Fruit fly (Drosophila melanogaster) whole organism, wandering third instar larva: Measurements from ENCODE around the gene mRpS22.
A peak's percentile ranks its signal among the peaks of the same experiment; 100 is the strongest.

Experiments
- Abd-B ChIP-seq: fragments of >200 bp; optimal IDR thresholded peaks from 2 replicates; lab custom pipeline; 2017; ENCODE audit warnings: missing biosample characterization, missing genetic modification characterization
- CG32264 ChIP-seq: fragments of 200-800 bp; sonication (Bioruptor generic); optimal IDR thresholded peaks from 2 replicates; lab custom pipeline; 2016; ENCODE audit warnings: missing biosample characterization, missing genetic modification characterization
- CG9705 ChIP-seq: fragments of 200-800 bp; sonication (Bioruptor generic); optimal IDR thresholded peaks from 2 replicates; lab custom pipeline; 2018; ENCODE audit warnings: missing biosample characterization, mild to moderate bottlenecking, missing genetic modification characterization
- CrebA ChIP-seq: fragments of 200-800 bp; sonication (Bioruptor generic); optimal IDR thresholded peaks from 2 replicates; lab custom pipeline; 2016; ENCODE audit warnings: missing biosample characterization, mild to moderate bottlenecking, missing genetic modification characterization, borderline replicate concordance
- Dfd ChIP-seq: fragments of >200 bp; optimal IDR thresholded peaks from 2 replicates; lab custom pipeline; 2017; ENCODE audit warnings: missing biosample characterization, missing genetic modification characterization
- Dif ChIP-seq: fragments of 200-275, 200-300 bp; sonication (Bioruptor generic); optimal IDR thresholded peaks from 2 replicates; lab custom pipeline; 2018; ENCODE audit warnings: missing biosample characterization, missing genetic modification characterization; ENCODE audit not compliant: partially characterized antibody
- GATAd ChIP-seq: sonication (Bioruptor generic); optimal IDR thresholded peaks from 2 replicates; lab custom pipeline; 2016; ENCODE audit warnings: missing biosample characterization, missing genetic modification characterization
- HLH106 ChIP-seq: fragments of 200-800 bp; optimal IDR thresholded peaks from 3 replicates; lab custom pipeline; 2019; ENCODE audit warnings: missing biosample characterization, mild to moderate bottlenecking, missing genetic modification characterization, moderate library complexity
- Hnf4 ChIP-seq: fragments of 200-800 bp; sonication (Bioruptor generic); optimal IDR thresholded peaks from 2 replicates; lab custom pipeline; 2016; ENCODE audit warnings: missing biosample characterization, mild to moderate bottlenecking, missing genetic modification characterization
- Hr78 ChIP-seq: fragments of >200 bp; optimal IDR thresholded peaks from 2 replicates; lab custom pipeline; 2017; ENCODE audit warnings: missing biosample characterization, missing genetic modification characterization
- Hr83 ChIP-seq: fragments of 200-300 bp; sonication (Bioruptor generic); optimal IDR thresholded peaks from 2 replicates; lab custom pipeline; 2016; ENCODE audit warnings: missing biosample characterization, mild to moderate bottlenecking, missing genetic modification characterization, moderate library complexity; ENCODE audit not compliant: poor library complexity, severe bottlenecking
- Jra ChIP-seq: sonication (Bioruptor generic); optimal IDR thresholded peaks from 2 replicates; lab custom pipeline; 2016; ENCODE audit warnings: missing biosample characterization, missing genetic modification characterization
- Mio ChIP-seq: sonication (Bioruptor generic); optimal IDR thresholded peaks from 2 replicates; lab custom pipeline; 2016; ENCODE audit warnings: missing biosample characterization, missing genetic modification characterization
- Myc ChIP-seq: fragments of >200 bp; optimal IDR thresholded peaks from 2 replicates; lab custom pipeline; 2017
- N ChIP-seq: fragments of >200 bp; optimal IDR thresholded peaks from 2 replicates; lab custom pipeline; 2018; ENCODE audit warnings: missing biosample characterization, missing external identifiers, missing genetic modification characterization
- OdsH ChIP-seq: fragments of 200-800 bp; sonication (Bioruptor generic); optimal IDR thresholded peaks from 2 replicates; lab custom pipeline; 2016; ENCODE audit warnings: missing biosample characterization, mild to moderate bottlenecking, missing genetic modification characterization
- Rel ChIP-seq, 2 experiments: fragments of 200-800 bp; sonication (Bioruptor generic) in 1 of 2; optimal IDR thresholded peaks; 2 replicates in 1 of 2; 3 replicates in 1 of 2; lab custom pipeline; 2016 to 2019; ENCODE audit warnings: mild to moderate bottlenecking in 2 of 2, missing biosample characterization in 2 of 2, missing genetic modification characterization in 2 of 2, moderate library complexity in 1 of 2
- Sp1 ChIP-seq: fragments of 200-800 bp; sonication (Bioruptor generic); optimal IDR thresholded peaks from 3 replicates; lab custom pipeline; 2019; ENCODE audit warnings: missing biosample characterization, mild to moderate bottlenecking, missing genetic modification characterization, moderate library complexity
- Vsx2 ChIP-seq: fragments of 200-300, 225-300 bp; sonication (Bioruptor generic); optimal IDR thresholded peaks from 2 replicates; lab custom pipeline; 2018; ENCODE audit warnings: missing biosample characterization, missing genetic modification characterization; ENCODE audit not compliant: partially characterized antibody
- br ChIP-seq: fragments of 200-800 bp; sonication (Bioruptor generic); optimal IDR thresholded peaks from 2 replicates; lab custom pipeline; 2016; ENCODE audit warnings: missing biosample characterization, missing genetic modification characterization
- dmrt93B ChIP-seq: fragments of 200-800 bp; sonication (Bioruptor generic); optimal IDR thresholded peaks from 2 replicates; lab custom pipeline; 2018; ENCODE audit warnings: missing biosample characterization, mild to moderate bottlenecking, missing genetic modification characterization
- dsf ChIP-seq: sonication (Bioruptor generic); optimal IDR thresholded peaks from 2 replicates; lab custom pipeline; 2016; ENCODE audit warnings: missing biosample characterization, missing genetic modification characterization, borderline replicate concordance
- ey ChIP-seq: fragments of 200-800 bp; sonication (Bioruptor generic); optimal IDR thresholded peaks from 2 replicates; lab custom pipeline; 2016; ENCODE audit warnings: missing biosample characterization, missing genetic modification characterization
- foxo ChIP-seq, 2 experiments: fragments of 200-800 bp; sonication (Bioruptor generic); optimal IDR thresholded peaks; 2 replicates in 1 of 2; 3 replicates in 1 of 2; lab custom pipeline; 2016 to 2017; ENCODE audit warnings: missing biosample characterization in 2 of 2, missing genetic modification characterization in 2 of 2
- fru ChIP-seq: fragments of 200-800 bp; sonication (Bioruptor generic); optimal IDR thresholded peaks from 3 replicates; lab custom pipeline; 2016; ENCODE audit warnings: missing biosample characterization, mild to moderate bottlenecking, missing genetic modification characterization
- h ChIP-seq: fragments of 200-800 bp; sonication (Bioruptor generic); optimal IDR thresholded peaks from 3 replicates; lab custom pipeline; 2016; ENCODE audit warnings: missing biosample characterization, mild to moderate bottlenecking, missing genetic modification characterization
- jim ChIP-seq: fragments of 175-275, 200-325 bp; sonication (Bioruptor generic); optimal IDR thresholded peaks from 2 replicates; lab custom pipeline; 2016; ENCODE audit warnings: missing biosample characterization, mild to moderate bottlenecking, missing genetic modification characterization
- lola ChIP-seq: fragments of >200 bp; optimal IDR thresholded peaks from 2 replicates; lab custom pipeline; 2017; ENCODE audit warnings: missing biosample characterization, missing genetic modification characterization
- pan ChIP-seq: fragments of >200 bp; optimal IDR thresholded peaks from 2 replicates; lab custom pipeline; 2017
- psq ChIP-seq: fragments of 200-800 bp; sonication (Bioruptor generic); optimal IDR thresholded peaks from 3 replicates; lab custom pipeline; 2017; ENCODE audit warnings: missing biosample characterization, mild to moderate bottlenecking, missing genetic modification characterization, moderate library complexity
- rgr ChIP-seq: fragments of 200-800 bp; sonication (Bioruptor generic); optimal IDR thresholded peaks from 3 replicates; lab custom pipeline; 2016; ENCODE audit warnings: missing biosample characterization, mild to moderate bottlenecking, missing genetic modification characterization
- sage ChIP-seq: fragments of 200-800 bp; sonication (Bioruptor generic); optimal IDR thresholded peaks from 2 replicates; lab custom pipeline; 2016; ENCODE audit warnings: missing biosample characterization, mild to moderate bottlenecking, missing genetic modification characterization
- sv ChIP-seq: fragments of 200-800 bp; sonication (Bioruptor generic); optimal IDR thresholded peaks from 3 replicates; lab custom pipeline; 2016; ENCODE audit warnings: missing biosample characterization, missing genetic modification characterization
- usp ChIP-seq: fragments of >200 bp; optimal IDR thresholded peaks from 2 replicates; lab custom pipeline; 2017; ENCODE audit warnings: missing biosample characterization, missing genetic modification characterization
- woc ChIP-seq: sonication (Bioruptor generic); optimal IDR thresholded peaks from 2 replicates; lab custom pipeline; 2016; ENCODE audit warnings: missing biosample characterization, mild to moderate bottlenecking, missing genetic modification characterization

mRpS22 gene

DNA sequence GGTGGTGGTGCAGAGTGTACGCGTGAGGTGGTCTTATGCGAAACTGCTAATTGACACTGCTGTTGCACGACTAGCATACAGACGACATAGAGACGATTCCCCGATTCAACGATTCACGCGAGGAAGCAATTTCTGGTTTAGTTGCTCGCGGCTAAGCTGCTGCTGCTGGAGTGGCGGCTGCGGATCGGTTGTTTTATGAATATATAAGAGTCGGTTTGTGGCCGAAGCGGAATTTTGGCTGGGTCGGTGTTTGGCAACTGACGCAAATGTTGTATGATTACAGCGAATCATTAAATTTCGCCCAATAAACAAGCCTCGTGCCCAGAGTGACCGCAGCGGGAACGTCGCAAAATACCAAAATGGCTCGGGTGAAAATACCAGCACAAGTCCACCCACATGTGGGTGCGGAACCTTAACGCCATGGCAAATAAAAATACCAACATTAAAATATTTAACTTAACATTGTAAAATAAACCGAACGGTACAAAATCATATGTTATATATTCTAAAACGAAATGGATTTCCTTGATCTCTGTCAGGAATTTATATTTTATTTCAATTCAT lies 31.1 kb downstream of the mRpS22 start, which contains the start of gene mfrn:
Gene mfrn, minus strand, starts transcription at position 340 of the 564 bp plus-strand sequence.
- TF ChIP-seq Myc (lab: Kevin White, UChicago) = peak; percentile 22
- no peak for TF ChIP-seq N (GFP tag; lab: Kevin White, UChicago)
- TF ChIP-seq Rel (GFP tag; optimal IDR thresholded peaks at IDR 0.05; lab: Kevin White, UChicago) = no peak
- TF ChIP-seq Rel (tag; optimal IDR thresholded peaks at IDR 0.05; lab: Kevin White, UChicago) = peak; percentile 7

DNA sequence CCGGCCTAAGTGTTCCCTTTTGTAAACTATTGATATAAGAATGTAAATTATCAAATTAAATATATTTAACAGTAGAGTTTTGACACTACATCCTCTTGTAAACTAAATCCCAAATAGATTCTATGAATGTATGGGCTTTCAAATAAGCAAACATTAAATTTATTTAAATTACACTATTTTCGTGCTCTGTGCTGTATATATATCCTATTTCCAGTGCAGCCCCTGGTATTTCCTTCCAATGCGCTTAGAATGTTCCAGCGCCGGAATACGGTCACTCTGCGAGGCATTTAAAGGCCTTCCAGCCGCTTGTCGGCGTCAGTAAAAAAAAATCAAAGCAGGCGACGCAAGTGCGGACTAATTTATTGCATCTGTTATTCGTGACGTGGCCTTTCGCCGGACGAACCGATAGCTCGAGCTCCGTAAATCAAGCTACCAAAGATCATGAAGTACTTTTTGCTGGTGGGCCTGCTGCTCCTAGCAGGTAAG lies 31.8 kb downstream of the mRpS22 start, which contains the start of gene Gp93:
Gene Gp93, plus strand, starts transcription at position 291 of the 486 bp plus-strand sequence.
- TF ChIP-seq GATAd (GFP tag; lab: Kevin White, UChicago) (no peak), OdsH (GFP tag; lab: Kevin White, UChicago) (peak; percentile 39), jim (no peak), HLH106 (tag; lab: Kevin White, UChicago) (peak; percentile 74), br (GFP tag; lab: Kevin White, UChicago) (no peak), fru (GFP tag; lab: Kevin White, UChicago) (no peak), rgr (GFP tag; lab: Kevin White, UChicago) (no peak), ey (GFP tag; lab: Kevin White, UChicago) (peak; percentile 44), Abd-B (GFP tag; lab: Kevin White, UChicago) (no peak), Myc (lab: Kevin White, UChicago) (no peak), pan (lab: Kevin White, UChicago) (no peak), CrebA (GFP tag; lab: Kevin White, UChicago) (no peak), Vsx2 (no peak), Dfd (GFP tag; lab: Kevin White, UChicago) (no peak), Hnf4 (GFP tag; lab: Kevin White, UChicago) (no peak), CG9705 (GFP tag; lab: Kevin White, UChicago) (peak; percentile 45), Dif (peak; percentile 38), Sp1 (peak; percentile 69), dsf (GFP tag; lab: Kevin White, UChicago) (no peak), foxo (GFP tag; optimal IDR thresholded peaks at IDR 0.05; lab: Kevin White, UChicago) (no peak), woc (GFP tag; lab: Kevin White, UChicago) (no peak), lola (GFP tag; lab: Kevin White, UChicago) (no peak), h (GFP tag; lab: Kevin White, UChicago) (no peak), sv (GFP tag; lab: Kevin White, UChicago) (no peak), CG32264 (GFP tag; lab: Kevin White, UChicago) (no peak), Hr83 (GFP tag; lab: Kevin White, UChicago) (peak; percentile 41), Jra (GFP tag; lab: Kevin White, UChicago) (no peak), sage (GFP tag; lab: Kevin White, UChicago) (no peak), psq (peak; percentile 27), Hr78 (no peak), Rel (GFP tag; optimal IDR thresholded peaks at IDR 0.05; lab: Kevin White, UChicago) (no peak), Rel (tag; optimal IDR thresholded peaks at IDR 0.05; lab: Kevin White, UChicago) (peak; percentile 34), usp (GFP tag; lab: Kevin White, UChicago) (no peak), dmrt93B (GFP tag; lab: Kevin White, UChicago) (no peak), Mio (no peak)

DNA sequence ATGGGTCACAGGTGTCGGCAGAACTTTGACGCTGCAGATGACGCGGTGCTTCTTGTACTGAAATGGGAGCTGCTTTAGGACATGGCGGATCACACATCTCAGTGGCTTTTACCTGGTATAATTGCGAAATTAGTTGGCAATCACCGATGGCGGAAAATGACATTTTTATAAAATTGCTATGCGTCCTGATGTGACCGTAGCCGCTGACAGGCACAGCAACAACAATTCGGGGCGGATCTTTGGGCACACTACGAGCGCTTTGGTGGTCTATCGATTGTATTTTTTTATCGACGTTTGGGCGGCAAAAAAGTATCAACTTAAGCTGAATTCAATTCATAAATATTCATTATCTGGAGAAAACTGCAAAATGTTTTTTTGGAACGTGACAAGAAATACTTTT lies 37.2 kb downstream of the mRpS22 start, which contains the start of gene CG4951:
Gene CG4951, minus strand, starts transcription at position 223 of the 400 bp plus-strand sequence.
- TF ChIP-seq psq (no peak), CG32264 (GFP tag; lab: Kevin White, UChicago) (no peak), CrebA (GFP tag; lab: Kevin White, UChicago) (no peak)

DNA sequence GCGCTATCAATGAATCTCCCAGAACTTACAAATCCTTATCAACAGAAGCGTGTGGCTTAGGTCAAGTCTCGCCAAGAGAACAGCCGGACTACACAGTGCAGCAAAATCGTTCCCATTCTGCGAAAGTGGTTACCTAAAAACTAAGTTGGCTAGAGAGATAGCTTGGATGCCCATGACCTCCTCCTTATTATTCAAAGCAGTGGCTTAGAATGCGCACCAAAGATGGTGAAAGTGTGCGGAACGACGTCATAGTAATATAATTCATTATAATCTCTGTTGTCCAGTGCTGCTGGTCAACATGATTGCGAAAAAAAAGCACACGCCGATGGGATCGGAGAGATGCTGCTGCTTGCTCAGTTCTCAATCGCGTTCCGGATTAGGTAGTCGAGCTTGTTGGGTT lies 37.8 kb downstream of the mRpS22 start, which contains the start of gene Nep7:
Gene Nep7, plus strand, starts transcription at position 385 of the 400 bp plus-strand sequence.
- TF ChIP-seq Sp1 (no peak), HLH106 (tag; lab: Kevin White, UChicago) (peak; percentile 10), Rel (GFP tag; optimal IDR thresholded peaks at IDR 0.05; lab: Kevin White, UChicago) (no peak), Rel (tag; optimal IDR thresholded peaks at IDR 0.05; lab: Kevin White, UChicago) (peak; percentile 82)
